Fruit fly (Drosophila melanogaster) whole organism, embryonic: ENCODE results near the gene MRG15.

Experiments
- Atf3 ChIP-seq: fragments of 200-800 bp; sonication (Bioruptor generic); optimal IDR thresholded peaks from 3 replicates; lab custom pipeline; 2016; ENCODE audit warnings: missing biosample characterization, missing genetic modification characterization
- Blimp-1 ChIP-seq: fragments of 200-800 bp; sonication (Bioruptor generic); optimal IDR thresholded peaks from 3 replicates; lab custom pipeline; 2018; ENCODE audit warnings: missing biosample characterization, missing genetic modification characterization, mild to moderate bottlenecking, moderate library complexity, missing genetic modification reagents
- CG10147 ChIP-seq: fragments of 200-800 bp; sonication (Bioruptor generic); optimal IDR thresholded peaks from 2 replicates; lab custom pipeline; 2019; ENCODE audit warnings: missing biosample characterization, mild to moderate bottlenecking, missing genetic modification characterization, moderate library complexity
- CG11504 ChIP-seq: fragments of 200-800 bp; sonication (Bioruptor generic); optimal IDR thresholded peaks from 3 replicates; lab custom pipeline; 2019; ENCODE audit warnings: missing biosample characterization, mild to moderate bottlenecking, missing genetic modification characterization, moderate library complexity
- CG11723 ChIP-seq: fragments of 200-800 bp; sonication (Bioruptor generic); optimal IDR thresholded peaks from 2 replicates; lab custom pipeline; 2017; ENCODE audit warnings: missing biosample characterization, mild to moderate bottlenecking, missing genetic modification characterization
- CG13894 ChIP-seq: fragments of 200-800 bp; sonication (Bioruptor generic); optimal IDR thresholded peaks from 3 replicates; lab custom pipeline; 2018; ENCODE audit warnings: missing biosample characterization, mild to moderate bottlenecking, missing genetic modification characterization, moderate library complexity
- CG14050 ChIP-seq: fragments of 200-800 bp; sonication (Bioruptor generic); IDR thresholded peaks from 3 replicates; pipeline ENCODE4 v1.3.6; 2022; ENCODE audit warnings: missing biosample characterization, missing genetic modification characterization
- CG17328 ChIP-seq: fragments of 200-800 bp; sonication (Bioruptor generic); IDR thresholded peaks from 2 replicates; pipeline ENCODE4 v1.3.6; 2022; ENCODE audit warnings: missing biosample characterization, missing genetic modification characterization
- CG17829 ChIP-seq: fragments of 200-800 bp; optimal IDR thresholded peaks from 2 replicates; lab custom pipeline; 2019; ENCODE audit warnings: missing biosample characterization, mild to moderate bottlenecking, missing genetic modification characterization, moderate library complexity
- CG18599 ChIP-seq: fragments of 200-800 bp; sonication (Bioruptor generic); optimal IDR thresholded peaks from 3 replicates; lab custom pipeline; 2017; ENCODE audit warnings: missing biosample characterization, missing genetic modification characterization, mild to moderate bottlenecking, moderate library complexity, missing genetic modification reagents
- CG2712 ChIP-seq: fragments of 200-800 bp; optimal IDR thresholded peaks from 3 replicates; lab custom pipeline; 2019; ENCODE audit warnings: missing biosample characterization, mild to moderate bottlenecking, missing genetic modification characterization, moderate library complexity
- CG4707 ChIP-seq: fragments of 200-800 bp; sonication (Bioruptor generic); optimal IDR thresholded peaks from 2 replicates; lab custom pipeline; 2018; ENCODE audit warnings: missing biosample characterization, mild to moderate bottlenecking, missing genetic modification characterization, moderate library complexity
- CG6765 ChIP-seq: fragments of 200-800 bp; sonication (Bioruptor generic); optimal IDR thresholded peaks from 3 replicates; lab custom pipeline; 2017; ENCODE audit warnings: missing biosample characterization, mild to moderate bottlenecking, missing genetic modification characterization
- CG7786 ChIP-seq: fragments of 200-800 bp; sonication (Bioruptor generic); optimal IDR thresholded peaks from 2 replicates; lab custom pipeline; 2016; ENCODE audit warnings: missing biosample characterization, missing genetic modification characterization
- CG7839 ChIP-seq: fragments of 200-800 bp; sonication (Bioruptor generic); optimal IDR thresholded peaks from 3 replicates; lab custom pipeline; 2018; ENCODE audit warnings: missing biosample characterization, mild to moderate bottlenecking, missing genetic modification characterization, moderate library complexity
- CG8924 ChIP-seq: fragments of 200-800 bp; optimal IDR thresholded peaks from 3 replicates; lab custom pipeline; 2019; ENCODE audit warnings: missing biosample characterization, mild to moderate bottlenecking, missing genetic modification characterization, moderate library complexity
- CG9727 ChIP-seq: fragments of 200-800 bp; sonication (Bioruptor generic); optimal IDR thresholded peaks from 3 replicates; lab custom pipeline; 2017; ENCODE audit warnings: missing biosample characterization, mild to moderate bottlenecking, missing genetic modification characterization
- CoRest ChIP-seq: fragments of 200-800 bp; sonication (Bioruptor generic); optimal IDR thresholded peaks from 3 replicates; lab custom pipeline; 2018; ENCODE audit warnings: missing biosample characterization, mild to moderate bottlenecking, missing genetic modification characterization, moderate library complexity
- Dbx ChIP-seq: fragments of 200-800 bp; sonication (Bioruptor generic); IDR thresholded peaks from 3 replicates; pipeline ENCODE4 v1.3.6; 2022; ENCODE audit warnings: missing biosample characterization, missing genetic modification characterization
- ERR ChIP-seq: fragments of 200-800 bp; sonication (Bioruptor generic); optimal IDR thresholded peaks from 2 replicates; lab custom pipeline; 2016; ENCODE audit warnings: missing biosample characterization, missing genetic modification characterization
- Fer1 ChIP-seq: fragments of 200-800 bp; sonication (Bioruptor generic); optimal IDR thresholded peaks from 2 replicates; lab custom pipeline; 2017; ENCODE audit warnings: missing biosample characterization, mild to moderate bottlenecking, missing genetic modification characterization
- GATAe ChIP-seq: fragments of 200-800 bp; sonication (Bioruptor generic); conservative IDR thresholded peaks from 2 replicates; pipeline ENCODE4 v1.3.6; 2022; ENCODE audit warnings: missing biosample characterization, missing genetic modification characterization
- Gug ChIP-seq: fragments of 200-800 bp; sonication (Bioruptor generic); IDR thresholded peaks from 4 replicates; pipeline ENCODE4 v1.3.6; 2022; ENCODE audit warnings: missing biosample characterization, missing genetic modification characterization
- HLH54F ChIP-seq: fragments of 200-800 bp; sonication (Bioruptor generic); optimal IDR thresholded peaks from 3 replicates; lab custom pipeline; 2016; ENCODE audit warnings: missing biosample characterization, missing genetic modification characterization
- HLHmδ ChIP-seq: fragments of 200-800 bp; sonication (Bioruptor generic); optimal IDR thresholded peaks from 2 replicates; lab custom pipeline; 2018; ENCODE audit warnings: missing biosample characterization, mild to moderate bottlenecking, missing genetic modification characterization, moderate library complexity
- Hand ChIP-seq: fragments of 200-800 bp; sonication (Bioruptor generic); optimal IDR thresholded peaks from 2 replicates; lab custom pipeline; 2017; ENCODE audit warnings: mild to moderate bottlenecking, missing biosample characterization, missing genetic modification reagents, missing genetic modification characterization
- Lpt ChIP-seq: fragments of >200 bp; optimal IDR thresholded peaks from 2 replicates; lab custom pipeline; 2018; ENCODE audit warnings: missing biosample characterization, missing genetic modification characterization
- Nf-YB ChIP-seq: fragments of 200-800 bp; sonication (Bioruptor generic); optimal IDR thresholded peaks from 3 replicates; lab custom pipeline; 2019; ENCODE audit warnings: missing biosample characterization, mild to moderate bottlenecking, missing genetic modification characterization, moderate library complexity
- PHDP ChIP-seq: fragments of 200-800 bp; sonication (Bioruptor generic); optimal IDR thresholded peaks from 3 replicates; lab custom pipeline; 2018; ENCODE audit warnings: missing biosample characterization, mild to moderate bottlenecking, missing genetic modification characterization, moderate library complexity
- Ptx1 ChIP-seq: fragments of 200-800 bp; sonication (Bioruptor generic); IDR thresholded peaks from 2 replicates; pipeline ENCODE4 v1.3.6; 2022; ENCODE audit warnings: missing biosample characterization, missing genetic modification characterization
- abd-A ChIP-seq: fragments of 200-800 bp; sonication (Bioruptor generic); optimal IDR thresholded peaks from 3 replicates; lab custom pipeline; 2019; ENCODE audit warnings: missing biosample characterization, mild to moderate bottlenecking, missing genetic modification characterization, moderate library complexity
- ase ChIP-seq: fragments of 200-800 bp; sonication (Bioruptor generic); IDR thresholded peaks from 3 replicates; pipeline ENCODE4 v1.3.6; 2022; ENCODE audit warnings: missing biosample characterization, missing genetic modification characterization
- ato ChIP-seq: fragments of 200-800 bp; sonication (Bioruptor generic); IDR thresholded peaks from 2 replicates; pipeline ENCODE4 v1.3.6; 2022; ENCODE audit warnings: missing biosample characterization, missing genetic modification characterization; ENCODE audit not compliant: partially characterized antibody
- br ChIP-seq: fragments of >200 bp; optimal IDR thresholded peaks from 2 replicates; lab custom pipeline; 2017
- chif ChIP-seq, 2 experiments: fragments of 200-800 bp; sonication (Bioruptor generic); optimal IDR thresholded peaks; 3 replicates each; lab custom pipeline; 2016; ENCODE audit warnings: missing biosample characterization in 2 of 2, missing genetic modification characterization in 2 of 2
- dan ChIP-seq: fragments of 200-800 bp; sonication (Bioruptor generic); IDR thresholded peaks from 2 replicates; pipeline ENCODE4 v1.3.6; 2022; ENCODE audit warnings: missing biosample characterization, missing genetic modification characterization
- esg ChIP-seq: fragments of 200-800 bp; sonication (Bioruptor generic); conservative IDR thresholded peaks from 2 replicates; pipeline ENCODE4 v1.3.6; 2022; ENCODE audit warnings: missing biosample characterization, missing genetic modification characterization
- gcm ChIP-seq: fragments of 200-800 bp; sonication (Bioruptor generic); optimal IDR thresholded peaks from 2 replicates; lab custom pipeline; 2019; ENCODE audit warnings: missing biosample characterization, mild to moderate bottlenecking, missing genetic modification characterization, moderate library complexity
- lab ChIP-seq: fragments of 200-800 bp; sonication (Bioruptor generic); optimal IDR thresholded peaks from 3 replicates; lab custom pipeline; 2017; ENCODE audit warnings: missing biosample characterization, missing genetic modification characterization, mild to moderate bottlenecking, moderate library complexity, missing genetic modification reagents
- lilli ChIP-seq: fragments of 200-800 bp; sonication (Bioruptor generic); optimal IDR thresholded peaks from 3 replicates; lab custom pipeline; 2016; ENCODE audit warnings: missing biosample characterization, missing genetic modification characterization
- mirr ChIP-seq: fragments of 200-800 bp; sonication (Bioruptor generic); optimal IDR thresholded peaks from 3 replicates; lab custom pipeline; 2018; ENCODE audit warnings: missing biosample characterization, mild to moderate bottlenecking, missing genetic modification characterization
- nom ChIP-seq: fragments of 200-800 bp; sonication (Bioruptor generic); optimal IDR thresholded peaks from 2 replicates; lab custom pipeline; 2017; ENCODE audit warnings: missing biosample characterization, missing genetic modification characterization, mild to moderate bottlenecking, moderate library complexity, missing genetic modification reagents
- oc ChIP-seq: fragments of 200-800 bp; sonication (Bioruptor generic); optimal IDR thresholded peaks from 2 replicates; lab custom pipeline; 2018; ENCODE audit warnings: missing biosample characterization, mild to moderate bottlenecking, missing genetic modification characterization, moderate library complexity
- pfk ChIP-seq: fragments of 200-800 bp; sonication (Bioruptor generic); optimal IDR thresholded peaks from 2 replicates; lab custom pipeline; 2018; ENCODE audit warnings: missing biosample characterization, mild to moderate bottlenecking, missing genetic modification characterization, moderate library complexity
- salm ChIP-seq: fragments of 200-800 bp; sonication (Bioruptor generic); optimal IDR thresholded peaks from 2 replicates; lab custom pipeline; 2018; ENCODE audit warnings: missing biosample characterization, mild to moderate bottlenecking, missing genetic modification characterization
- sr ChIP-seq: fragments of 200-800 bp; sonication (Bioruptor generic); IDR thresholded peaks from 3 replicates; pipeline ENCODE4 v1.3.6; 2022; ENCODE audit warnings: missing biosample characterization, missing genetic modification characterization
- toy ChIP-seq: fragments of 200-800 bp; sonication (Bioruptor generic); IDR thresholded peaks from 2 replicates; pipeline ENCODE4 v1.3.6; 2022; ENCODE audit warnings: missing biosample characterization, missing genetic modification characterization
- vfl ChIP-seq: fragments of 200-800 bp; sonication (Bioruptor generic); optimal IDR thresholded peaks from 2 replicates; lab custom pipeline; 2016; ENCODE audit warnings: missing biosample characterization, missing genetic modification characterization
- wor ChIP-seq: fragments of 200-800 bp; sonication (Bioruptor generic); IDR thresholded peaks from 2 replicates; pipeline ENCODE4 v1.3.6; 2022; ENCODE audit warnings: missing biosample characterization, missing genetic modification characterization
- yki ChIP-seq: fragments of >200 bp; optimal IDR thresholded peaks from 3 replicates; lab custom pipeline; 2018

The MRG15 gene

DNA sequence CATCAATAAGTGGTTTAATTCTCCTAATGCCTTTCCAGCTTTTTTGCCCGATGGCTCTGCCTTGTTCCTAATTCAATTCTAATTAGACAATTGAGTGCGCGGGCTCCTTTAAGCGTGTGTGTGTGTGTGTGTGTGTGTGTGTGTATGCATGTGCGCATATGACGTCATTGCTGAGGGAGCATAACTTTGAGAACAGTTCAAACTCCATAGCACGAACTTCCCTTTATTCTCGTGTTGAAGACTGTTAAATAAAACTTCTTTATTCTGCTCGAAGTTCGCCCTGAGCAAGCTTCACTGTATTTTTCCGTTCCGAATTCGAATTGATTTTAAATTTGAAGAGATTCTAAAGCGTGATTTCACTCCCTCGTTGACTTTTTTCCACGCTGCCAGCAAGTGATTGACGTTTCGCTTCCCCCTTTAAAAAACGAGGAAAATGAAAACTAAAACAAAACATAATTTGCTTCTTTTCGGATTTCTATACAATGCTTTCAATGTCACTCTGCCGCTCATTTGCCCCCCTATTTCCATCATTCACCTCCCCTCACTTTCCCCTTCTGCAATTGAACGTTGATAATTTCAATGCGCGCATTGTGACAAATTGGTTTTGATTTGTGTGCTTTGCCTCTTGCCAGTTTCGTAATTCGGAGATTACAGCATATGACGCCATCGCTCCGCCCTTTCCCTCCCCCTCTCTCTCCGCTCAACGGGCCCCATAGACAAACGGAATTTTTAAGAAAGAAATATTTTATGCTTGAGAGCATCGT, 14.5 kb upstream of the MRG15 start (continued):
- TF ChIP-seq salm (no peak), PHDP (tag; lab: Kevin White, UChicago) (no peak), mirr (GFP tag; lab: Kevin White, UChicago) (peak; percentile 58), CG17829 (tag; lab: Kevin White, UChicago) (peak; percentile 9), CG7786 (GFP tag; lab: Kevin White, UChicago) (peak; percentile 35), CG4707 (no peak), lab (GFP tag; lab: Kevin White, UChicago) (peak; percentile 45), CG11723 (GFP tag; lab: Kevin White, UChicago) (peak; percentile 8), br (lab: Kevin White, UChicago) (no peak), CG17328 (GFP tag; lab: Robert Waterston, UW) (no peak), GATAe (no peak), toy (GFP tag; lab: Robert Waterston, UW) (no peak), Hand (no peak), Gug (GFP tag; lab: Robert Waterston, UW) (peak; percentile 54; the same call in 1 of the 4 replicates), CG8924 (tag; lab: Kevin White, UChicago) (peak; percentile 14), CG11504 (tag; lab: Kevin White, UChicago) (peak; percentile 32), HLH54F (peak; percentile 6), Ptx1 (GFP tag; lab: Robert Waterston, UW) (no peak), sr (GFP tag; lab: Robert Waterston, UW) (no peak), CG7839 (tag; lab: Kevin White, UChicago) (peak; percentile 37), vfl (GFP tag; lab: Kevin White, UChicago) (no peak), ato (GFP tag; lab: Robert Waterston, UW) (no peak), gcm (peak; percentile 2), CG10147 (GFP tag; lab: Kevin White, UChicago) (no peak), oc (peak; percentile 77), Dbx (no peak), yki (lab: Kevin White, UChicago) (no peak), Atf3 (GFP tag; lab: Kevin White, UChicago) (peak; percentile 47), esg (GFP tag; lab: Robert Waterston, UW) (no peak), chif (GFP tag; optimal IDR thresholded peaks at IDR 0.05; lab: Kevin White, UChicago) (no peak), CG14050 (GFP tag; lab: Robert Waterston, UW) (no peak), lilli (GFP tag; lab: Kevin White, UChicago) (peak; percentile 62), ase (GFP tag; lab: Robert Waterston, UW) (no peak), Nf-YB (GFP tag; lab: Kevin White, UChicago) (no peak), nom (no peak), Lpt (GFP tag; lab: Kevin White, UChicago) (no peak), Blimp-1 (GFP tag; lab: Kevin White, UChicago) (peak; percentile 12), Fer1 (no peak), HLHmδ (GFP tag; lab: Kevin White, UChicago) (no peak), CG13894 (tag; lab: Kevin White, UChicago) (no peak), CG6765 (GFP tag; lab: Kevin White, UChicago) (no peak), pfk (GFP tag; lab: Kevin White, UChicago) (no peak), CG9727 (GFP tag; lab: Kevin White, UChicago) (no peak), wor (GFP tag; lab: Robert Waterston, UW) (no peak), CG18599 (GFP tag; lab: Kevin White, UChicago) (peak; percentile 73), dan (GFP tag; lab: Robert Waterston, UW) (no peak), ERR (GFP tag; lab: Kevin White, UChicago) (no peak), CG2712 (tag; lab: Kevin White, UChicago) (peak; percentile 6), abd-A (tag; lab: Kevin White, UChicago) (peak; percentile 30), CoRest (tag; lab: Kevin White, UChicago) (peak; percentile 35)
